Worm (Caenorhabditis elegans): ENCODE data around the gene hpo-34.

DNA sequence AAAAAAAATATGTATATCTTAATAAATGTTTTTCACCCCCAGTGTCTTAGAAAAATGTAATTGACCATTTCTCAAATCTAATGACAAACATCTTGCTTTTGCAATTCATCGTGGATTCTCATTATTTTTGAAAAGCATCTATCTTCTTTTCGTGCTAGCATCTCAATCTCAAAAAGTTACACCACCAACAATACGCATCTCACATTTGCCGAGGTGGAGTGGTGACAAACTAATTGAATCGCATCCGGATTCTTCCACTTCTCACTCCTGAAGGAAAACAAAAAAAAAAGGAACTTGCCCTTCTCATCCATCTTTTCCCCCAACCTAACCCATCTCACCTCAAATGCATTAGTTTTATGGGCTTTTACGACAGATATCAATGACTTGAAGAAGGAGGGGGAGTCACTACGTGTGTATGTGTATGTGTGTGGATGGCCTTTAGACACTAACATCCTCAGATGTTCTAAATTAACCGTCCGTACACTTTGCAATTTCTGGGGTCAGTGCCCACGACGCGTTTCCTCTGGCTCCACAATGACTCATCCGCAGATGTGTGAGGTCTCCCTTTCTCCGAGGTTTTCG, 28.7 kb upstream of the hpo-34 start:
- no peak for TF ChIP-seq klf-2 (GFP tag; conservative IDR thresholded peaks at IDR 0.05)
- no peak for TF ChIP-seq ztf-29 (GFP tag; IDR thresholded peaks at IDR 0.05)

Measured in whole organism, midembryonic.